Worm (Caenorhabditis elegans): ENCODE results near the gene nhr-95.

Gene nhr-95

ce11 chrV:19087426-19087825 lies 5.0 kb upstream of the nhr-95 start, which contains the start of gene nhr-145:
Gene nhr-145, plus strand, starts transcription at chrV:19087723.
- TF ChIP-seq elt-3 (tag; optimal IDR thresholded peaks at IDR 0.05) = no peak
- TF ChIP-seq nhr-23 (tag; optimal IDR thresholded peaks at IDR 0.05) = no peak
- no peak for TF ChIP-seq ztf-11 (tag; optimal IDR thresholded peaks at IDR 0.05)
- no peak for TF ChIP-seq ceh-82 (tag; optimal IDR thresholded peaks at IDR 0.05)
- TF ChIP-seq fkh-10 (GFP tag; optimal IDR thresholded peaks at IDR 0.05) = no peak
- peak; percentile 3 for TF ChIP-seq ceh-28 (tag; optimal IDR thresholded peaks at IDR 0.05)
- TF ChIP-seq elt-1 (tag; optimal IDR thresholded peaks at IDR 0.05) = peak; percentile 49

DNA sequence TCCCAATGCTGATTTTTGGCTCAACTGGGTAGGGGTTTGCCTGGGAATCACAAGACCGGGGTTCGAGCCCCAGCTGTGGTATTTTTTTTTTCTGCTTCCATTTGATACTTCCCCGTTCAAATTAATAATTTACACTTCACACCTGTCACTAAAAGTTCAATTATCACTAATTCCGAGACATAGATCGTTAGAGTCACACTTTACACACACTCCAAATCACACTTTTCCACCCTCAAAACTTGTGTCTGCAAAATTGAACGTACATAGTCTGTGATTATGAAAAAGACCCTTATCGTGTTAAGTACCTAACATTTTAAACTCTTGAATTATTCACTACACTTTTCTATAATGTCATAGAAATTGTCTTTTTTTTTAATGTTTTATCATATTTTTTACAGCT lies 1.3 kb upstream of the nhr-95 start:
- TF ChIP-seq nhr-28 (tag; optimal IDR thresholded peaks at IDR 0.05) = no peak
- TF ChIP-seq pqm-1 (tag; optimal IDR thresholded peaks at IDR 0.05) = peak; percentile 7
- peak; percentile 39 for TF ChIP-seq elt-2 (tag; optimal IDR thresholded peaks at IDR 0.05)

- TF ChIP-seq mdl-1 (tag; optimal IDR thresholded peaks at IDR 0.05) = no peak
- TF ChIP-seq ceh-28 (tag; optimal IDR thresholded peaks at IDR 0.05) = peak; percentile 69
Measured at ce11 chrV:19076835-19077234, 5.6 kb downstream of the nhr-95 start.

ce11 chrV:19076141-19076656 lies 6.2 kb downstream of the nhr-95 start:
- TF ChIP-seq ceh-28 (tag; optimal IDR thresholded peaks at IDR 0.05) = peak; percentile 85

DNA sequence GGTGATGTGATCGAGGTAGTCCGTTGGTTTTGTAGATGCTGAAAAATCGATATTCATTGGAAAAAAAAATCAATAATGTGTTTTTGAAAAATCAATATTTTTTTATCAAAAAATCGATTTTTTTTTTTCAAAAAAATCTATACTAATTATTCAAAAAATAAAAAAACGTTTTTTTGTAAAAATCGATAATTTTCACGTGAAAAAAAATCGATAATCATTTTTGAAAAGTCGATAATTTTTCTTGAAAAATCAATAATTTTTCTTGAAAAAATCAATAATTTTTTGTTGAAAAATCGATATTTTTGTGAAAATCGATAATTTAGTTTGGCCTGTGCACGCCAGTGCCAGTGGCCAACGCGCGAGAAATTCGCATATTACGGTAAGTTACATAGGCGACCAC lies 9.3 kb downstream of the nhr-95 start:
- TF ChIP-seq hmg-11 (tag; optimal IDR thresholded peaks at IDR 0.05) = no peak
- TF ChIP-seq ceh-28 (tag; optimal IDR thresholded peaks at IDR 0.05) = peak; percentile 85
- no peak for TF ChIP-seq zag-1 (tag; optimal IDR thresholded peaks at IDR 0.05)

DNA sequence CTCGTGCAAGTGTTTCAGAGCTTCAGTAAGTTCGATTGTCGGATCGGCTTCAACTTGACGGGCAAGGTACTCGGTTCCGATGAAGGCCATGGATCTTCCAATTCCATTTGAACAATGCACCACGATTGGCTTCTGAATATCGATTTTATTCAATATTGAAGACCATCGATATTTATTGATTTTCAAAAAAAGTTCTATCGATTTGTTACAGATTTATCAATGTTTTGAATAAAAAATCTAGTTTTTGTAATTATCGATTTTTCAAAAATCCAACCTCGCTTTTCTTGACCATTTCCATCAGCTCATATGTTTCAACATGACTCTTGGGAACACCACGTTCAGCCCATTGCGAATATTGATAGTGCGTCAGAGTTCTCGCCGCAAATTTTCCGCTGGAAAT lies 13.6 kb downstream of the nhr-95 start:
- TF ChIP-seq nhr-11 (tag; optimal IDR thresholded peaks at IDR 0.05) = no peak
- no peak for TF ChIP-seq daf-12 (tag; optimal IDR thresholded peaks at IDR 0.05)
- no peak for TF ChIP-seq nhr-77 (tag; optimal IDR thresholded peaks at IDR 0.05)
- TF ChIP-seq nfya-1 (tag; optimal IDR thresholded peaks at IDR 0.05; ENCODE audit: insufficient read depth) = no peak
- no peak for TF ChIP-seq lsy-12 (tag; optimal IDR thresholded peaks at IDR 0.05)
- TF ChIP-seq egl-27 (tag; optimal IDR thresholded peaks at IDR 0.05) = no peak
- TF ChIP-seq sea-2 (GFP tag; optimal IDR thresholded peaks at IDR 0.05) = no peak
- TF ChIP-seq ceh-28 (tag; optimal IDR thresholded peaks at IDR 0.05) = peak; percentile 55
- no peak for TF ChIP-seq aly-2 (tag; optimal IDR thresholded peaks at IDR 0.05)

ce11 chrV:19065945-19066344 lies 16.5 kb downstream of the nhr-95 start:
- peak; percentile 64 for TF ChIP-seq ceh-28 (tag; optimal IDR thresholded peaks at IDR 0.05)

DNA sequence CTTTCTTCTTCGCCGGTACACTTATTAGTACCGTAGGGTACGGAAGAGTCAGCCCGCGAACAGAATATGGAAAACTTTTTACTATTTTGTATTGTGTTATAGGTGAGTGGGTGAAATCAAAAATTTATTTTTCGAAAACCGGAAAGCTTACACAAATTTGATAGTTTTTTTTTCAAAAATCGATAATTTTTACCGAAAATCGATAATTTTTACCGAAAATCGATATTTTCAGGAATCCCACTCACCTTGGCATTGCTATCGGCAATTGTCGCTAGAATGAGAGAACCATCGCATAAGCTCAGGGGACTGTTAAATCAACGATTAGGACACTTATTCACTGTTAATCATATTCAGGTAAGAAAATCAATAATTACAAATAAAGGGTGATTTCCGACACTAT lies 19.1 kb downstream of the nhr-95 start:
- TF ChIP-seq ceh-28 (tag; optimal IDR thresholded peaks at IDR 0.05) (peak; percentile 72), skn-1 (tag; optimal IDR thresholded peaks at IDR 0.05) (no peak), ceh-9 (tag; optimal IDR thresholded peaks at IDR 0.05) (no peak)

ce11 chrV:19059873-19060272 lies 22.6 kb downstream of the nhr-95 start, which contains the start of gene twk-46:
Gene twk-46, plus strand, starts transcription at chrV:19060173.
- no peak for TF ChIP-seq nhr-11 (tag; optimal IDR thresholded peaks at IDR 0.05)
- TF ChIP-seq ceh-16 (tag; optimal IDR thresholded peaks at IDR 0.05) = no peak
- no peak for TF ChIP-seq ama-1 (optimal IDR thresholded peaks at IDR 0.05)
- TF ChIP-seq lin-39 (tag; optimal IDR thresholded peaks at IDR 0.05) = no peak
- no peak for TF ChIP-seq elt-1 (tag; optimal IDR thresholded peaks at IDR 0.05)
- TF ChIP-seq nhr-25 (tag; optimal IDR thresholded peaks at IDR 0.05) = no peak
- TF ChIP-seq nhr-28 (tag; optimal IDR thresholded peaks at IDR 0.05) = no peak
